Worm (Caenorhabditis elegans) whole organism, L4 larva: ENCODE data around the gene srx-98.

Source experiments
- D1046.2 ChIP-seq: fragments of 200-800 bp; sonication (Bioruptor generic); IDR thresholded peaks from 2 replicates; pipeline ENCODE4 v1.3.6; 2022; ENCODE audit warnings: missing genetic modification characterization, missing compliant biosample characterization
- F37D6.2 ChIP-seq: sonication (generic microtip); optimal IDR thresholded peaks from 2 replicates; lab custom pipeline; 2016; ENCODE audit warnings: mild to moderate bottlenecking, missing genetic modification characterization, missing compliant biosample characterization
- T20F7.1 ChIP-seq: fragments of 200-800 bp; sonication (Bioruptor generic); optimal IDR thresholded peaks from 2 replicates; lab custom pipeline; 2018; ENCODE audit warnings: mild to moderate bottlenecking, missing genetic modification characterization, missing compliant biosample characterization
- Y48G9A.11 ChIP-seq: fragments of 200-800 bp; sonication (Bioruptor generic); IDR thresholded peaks from 2 replicates; pipeline ENCODE4 v1.3.6; 2022; ENCODE audit warnings: missing genetic modification reagents, missing genetic modification characterization, missing compliant biosample characterization
- aly-2 ChIP-seq: sonication (generic microtip); optimal IDR thresholded peaks from 2 replicates; lab custom pipeline; 2018; ENCODE audit warnings: missing biosample characterization, missing genetic modification characterization
- ceh-82 ChIP-seq: sonication (generic microtip); optimal IDR thresholded peaks from 2 replicates; lab custom pipeline; 2017; ENCODE audit warnings: missing biosample characterization, missing genetic modification characterization
- daf-12 ChIP-seq: fragments of 150-350 bp; optimal IDR thresholded peaks from 2 replicates; lab custom pipeline; 2014; ENCODE audit warnings: missing biosample characterization, missing genetic modification reagents, missing genetic modification characterization
- daf-8 ChIP-seq: fragments of 200-800 bp; sonication (Bioruptor generic); IDR thresholded peaks from 2 replicates; pipeline ENCODE4 v1.3.6; 2022; ENCODE audit warnings: missing genetic modification characterization, missing compliant biosample characterization
- dmd-9 ChIP-seq: fragments of 200-800 bp; sonication (Bioruptor generic); IDR thresholded peaks from 2 replicates; pipeline ENCODE4 v1.3.6; 2022; ENCODE audit warnings: missing genetic modification reagents, missing genetic modification characterization, missing compliant biosample characterization
- dpl-1 ChIP-seq: fragments of 150-350 bp; optimal IDR thresholded peaks from 2 replicates; lab custom pipeline; 2014; ENCODE audit warnings: missing biosample characterization, missing genetic modification reagents, missing genetic modification characterization
- egl-27 ChIP-seq: sonication (generic microtip); optimal IDR thresholded peaks from 3 replicates; lab custom pipeline; 2017; ENCODE audit warnings: missing biosample characterization, missing genetic modification reagents, missing genetic modification characterization
- fkh-10 ChIP-seq: fragments of 150-350 bp; optimal IDR thresholded peaks from 2 replicates; lab custom pipeline; 2014; ENCODE audit warnings: missing biosample characterization, missing genetic modification reagents, missing genetic modification characterization
- hlh-30 ChIP-seq: sonication (generic microtip); optimal IDR thresholded peaks from 2 replicates; lab custom pipeline; 2017; ENCODE audit warnings: antibody characterized with exemption, mild to moderate bottlenecking, missing genetic modification characterization, missing compliant biosample characterization; ENCODE audit not compliant: insufficient read depth
- hmg-1.1 ChIP-seq: fragments of 200-800 bp; sonication (Bioruptor generic); IDR thresholded peaks from 2 replicates; pipeline ENCODE4 v1.3.6; 2022; ENCODE audit warnings: missing genetic modification reagents, missing genetic modification characterization, missing compliant biosample characterization
- jun-1 ChIP-seq: fragments of 150-350 bp; optimal IDR thresholded peaks from 2 replicates; lab custom pipeline; 2014; ENCODE audit warnings: missing biosample characterization, missing genetic modification reagents, missing genetic modification characterization
- lim-7 ChIP-seq: fragments of 200-800 bp; sonication (Bioruptor generic); IDR thresholded peaks from 2 replicates; pipeline ENCODE4 v1.3.6; 2022; ENCODE audit warnings: missing genetic modification characterization, missing compliant biosample characterization
- lir-3 ChIP-seq: sonication (generic microtip); optimal IDR thresholded peaks from 2 replicates; lab custom pipeline; 2016; ENCODE audit warnings: mild to moderate bottlenecking, missing genetic modification characterization, missing compliant biosample characterization
- lsy-2 ChIP-seq, 2 experiments: fragments of 150-350 bp in 1 of 2; sonication (generic microtip) in 1 of 2; optimal IDR thresholded peaks; 2 replicates each; lab custom pipeline; 2014 to 2017; ENCODE audit warnings: missing biosample characterization in 2 of 2, missing genetic modification characterization in 2 of 2
- mdl-1 ChIP-seq, 2 experiments: fragments of 150-350 bp in 1 of 2; sonication (generic microtip) in 1 of 2; optimal IDR thresholded peaks; 2 replicates each; lab custom pipeline; 2014 to 2017; ENCODE audit warnings: missing biosample characterization in 2 of 2, missing genetic modification characterization in 2 of 2
- mdt-29 ChIP-seq: fragments of 200-800 bp; sonication (Bioruptor generic); IDR thresholded peaks from 2 replicates; pipeline ENCODE4 v1.3.6; 2022; ENCODE audit warnings: missing genetic modification reagents, missing genetic modification characterization, missing compliant biosample characterization
- nhr-10 ChIP-seq: fragments of 150-350 bp; optimal IDR thresholded peaks from 2 replicates; lab custom pipeline; 2014; ENCODE audit warnings: missing biosample characterization, missing genetic modification characterization
- nhr-102 ChIP-seq: sonication (generic microtip); optimal IDR thresholded peaks from 2 replicates; lab custom pipeline; 2016; ENCODE audit warnings: mild to moderate bottlenecking, missing genetic modification characterization, moderate library complexity, missing compliant biosample characterization
- nhr-11 ChIP-seq: fragments of 150-350 bp; optimal IDR thresholded peaks from 2 replicates; lab custom pipeline; 2014; ENCODE audit warnings: missing biosample characterization, missing genetic modification characterization
- nhr-237 ChIP-seq: sonication (generic microtip); optimal IDR thresholded peaks from 2 replicates; lab custom pipeline; 2017; ENCODE audit warnings: missing biosample characterization, missing genetic modification characterization
- nhr-25 ChIP-seq: sonication (generic microtip); optimal IDR thresholded peaks from 2 replicates; lab custom pipeline; 2017; ENCODE audit warnings: missing genetic modification characterization, mild to moderate bottlenecking, missing compliant biosample characterization, antibody characterized with exemption, moderate library complexity, borderline replicate concordance; ENCODE audit not compliant: insufficient read depth
- nhr-42 ChIP-seq: fragments of 200-800 bp; sonication (Bioruptor generic); IDR thresholded peaks from 2 replicates; pipeline ENCODE4 v1.3.6; 2022; ENCODE audit warnings: missing genetic modification characterization, missing compliant biosample characterization
- pha-4 ChIP-seq, 2 experiments: fragments of 150-350 bp in 1 of 2; fragments of 200-800 bp in 1 of 2; sonication (Bioruptor generic) in 1 of 2; IDR thresholded peaks in 1 of 2; optimal IDR thresholded peaks in 1 of 2; 2 replicates each; pipeline versions ENCODE4 v1.3.6 to Lab custom; 2014 to 2022; ENCODE audit warnings: missing genetic modification characterization in 2 of 2, missing genetic modification reagents in 2 of 2, missing biosample characterization in 1 of 2, missing compliant biosample characterization in 1 of 2
- sdz-12 ChIP-seq: fragments of 200-800 bp; sonication (Bioruptor generic); optimal IDR thresholded peaks from 2 replicates; lab custom pipeline; 2018; ENCODE audit warnings: mild to moderate bottlenecking, missing genetic modification characterization, missing compliant biosample characterization
- skn-1 ChIP-seq: fragments of 150-350 bp; optimal IDR thresholded peaks from 2 replicates; lab custom pipeline; 2014; ENCODE audit warnings: missing biosample characterization, missing genetic modification characterization
- spr-3 ChIP-seq: fragments of 200-800 bp; sonication (Bioruptor generic); optimal IDR thresholded peaks from 2 replicates; lab custom pipeline; 2018; ENCODE audit warnings: mild to moderate bottlenecking, missing genetic modification characterization, missing compliant biosample characterization
- tag-97 ChIP-seq: fragments of 200-800 bp; sonication (Bioruptor generic); IDR thresholded peaks from 2 replicates; pipeline ENCODE4 v1.3.6; 2022; ENCODE audit warnings: missing genetic modification characterization, missing compliant biosample characterization
- unc-62 ChIP-seq, 3 experiments: fragments of 150-350 bp in 1 of 3; sonication (generic microtip); optimal IDR thresholded peaks in 2 of 3; peaks in 1 of 3; 1 replicate in 1 of 3; 2 replicates in 2 of 3; lab custom pipeline; 2014 to 2017; ENCODE audit warnings: missing biosample characterization in 3 of 3, missing genetic modification characterization in 3 of 3, missing genetic modification reagents in 3 of 3, missing genotype in 1 of 3
- vab-7 ChIP-seq: fragments of 200-800 bp; sonication (Bioruptor generic); IDR thresholded peaks from 2 replicates; pipeline ENCODE4 v1.3.6; 2022; ENCODE audit warnings: missing genetic modification reagents, missing genetic modification characterization, missing compliant biosample characterization
- zfp-3 ChIP-seq: fragments of 200-800 bp; sonication (Bioruptor generic); conservative IDR thresholded peaks from 2 replicates; pipeline ENCODE4 v1.3.6; 2022; ENCODE audit warnings: missing genetic modification reagents, missing genetic modification characterization, missing compliant biosample characterization
- zip-2 ChIP-seq: fragments of 150-350 bp; optimal IDR thresholded peaks from 2 replicates; lab custom pipeline; 2014; ENCODE audit warnings: missing biosample characterization, missing genetic modification characterization
- ztf-7 ChIP-seq: fragments of 150-350 bp; optimal IDR thresholded peaks from 2 replicates; lab custom pipeline; 2014; ENCODE audit warnings: missing biosample characterization, missing genetic modification characterization

The srx-98 gene

DNA sequence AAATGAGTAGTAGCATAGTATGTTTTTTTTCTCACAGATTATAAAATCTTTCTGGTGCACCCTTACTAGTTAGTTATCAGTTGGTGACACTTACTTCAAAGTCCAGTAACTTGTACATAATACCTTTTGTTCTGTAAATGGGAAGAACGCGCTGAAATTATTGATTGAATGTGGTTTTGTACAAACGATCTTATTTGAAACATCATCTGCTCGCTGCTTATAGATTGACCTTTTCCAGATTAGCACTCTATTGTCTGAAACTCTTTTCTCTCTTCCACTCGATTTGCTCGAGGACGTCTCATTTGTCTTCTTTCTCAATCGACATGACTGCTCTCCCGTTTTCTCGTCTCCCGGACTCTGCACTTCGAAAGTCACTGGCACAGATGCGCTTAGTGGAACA lies 23.7 kb downstream of the srx-98 start, which contains the start of gene fbxb-33:
Gene fbxb-33, plus strand, starts transcription at position 301 of the 400 bp plus-strand sequence.
- TF ChIP-seq zfp-3 (no peak), skn-1 (tag; lab: Kevin White, UChicago) (no peak), Y48G9A.11 (no peak), egl-27 (no peak), zip-2 (tag; lab: Kevin White, UChicago) (no peak), dmd-9 (GFP tag; lab: Robert Waterston, UW) (no peak), mdl-1 (tag; optimal IDR thresholded peaks at IDR 0.05; lab: Kevin White, UChicago) (no peak), spr-3 (no peak), dpl-1 (no peak), pha-4 (GFP tag; IDR thresholded peaks at IDR 0.05; lab: Robert Waterston, UW) (no peak), pha-4 (tag; optimal IDR thresholded peaks at IDR 0.05; lab: Kevin White, UChicago) (no peak), fkh-10 (GFP tag; lab: Kevin White, UChicago) (no peak), lim-7 (GFP tag; lab: Robert Waterston, UW) (no peak)

DNA sequence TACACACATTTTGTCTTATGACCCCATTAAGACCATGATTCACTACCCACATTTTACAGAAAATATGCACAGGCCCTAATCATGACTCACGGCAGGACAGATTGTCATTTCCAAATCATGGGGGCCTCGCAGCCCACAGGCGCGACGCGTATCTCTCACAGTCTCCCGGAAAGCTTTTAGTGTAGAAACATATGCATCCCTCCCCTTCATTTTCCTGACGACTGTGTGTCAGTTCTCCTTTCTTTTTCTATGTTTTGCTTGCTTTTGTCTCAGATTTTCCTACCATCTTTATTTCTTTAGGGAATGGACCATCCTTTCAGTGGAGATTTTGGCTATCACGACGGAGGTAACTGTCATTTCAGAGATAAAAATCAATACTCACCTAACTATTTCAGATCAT lies 29.7 kb downstream of the srx-98 start, which contains the start of gene M151.1:
Gene M151.1, plus strand, starts transcription at position 301 of the 400 bp plus-strand sequence.
- no peak for TF ChIP-seq hlh-30 (tag; lab: Kevin White, UChicago)
- no peak for TF ChIP-seq T20F7.1 (GFP tag; lab: Kevin White, UChicago)

DNA sequence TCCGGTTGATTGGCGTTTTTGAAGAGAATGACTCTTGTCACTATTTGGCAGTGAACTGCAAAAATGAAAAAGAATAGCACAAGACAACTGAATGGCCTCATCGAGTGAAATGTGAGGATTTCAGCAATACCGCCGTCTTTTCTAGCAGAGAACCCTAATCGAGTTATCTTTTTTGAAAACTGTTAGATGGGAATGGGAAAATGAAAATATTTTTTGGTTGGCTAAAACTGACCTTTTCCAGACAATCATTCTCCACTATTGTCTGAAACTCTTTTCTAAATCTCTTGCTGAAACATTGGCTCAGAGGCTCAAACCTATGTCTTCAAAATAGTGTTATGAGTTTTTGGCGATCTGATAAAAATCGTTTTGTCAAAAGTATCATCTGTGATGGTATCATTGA lies 30.7 kb downstream of the srx-98 start, which contains the start of gene M151.10:
Gene M151.10, minus strand, starts transcription at position 101 of the 400 bp plus-strand sequence.
- TF ChIP-seq ceh-82 (no peak), nhr-42 (GFP tag; lab: Robert Waterston, UW) (no peak), lir-3 (no peak), mdt-29 (GFP tag; lab: Robert Waterston, UW) (no peak), ztf-7 (tag; lab: Kevin White, UChicago) (no peak), aly-2 (no peak), daf-12 (no peak), sdz-12 (no peak), D1046.2 (no peak), daf-8 (no peak), vab-7 (GFP tag; lab: Robert Waterston, UW) (no peak), nhr-10 (tag; lab: Kevin White, UChicago) (no peak), dpl-1 (no peak), jun-1 (no peak)

DNA sequence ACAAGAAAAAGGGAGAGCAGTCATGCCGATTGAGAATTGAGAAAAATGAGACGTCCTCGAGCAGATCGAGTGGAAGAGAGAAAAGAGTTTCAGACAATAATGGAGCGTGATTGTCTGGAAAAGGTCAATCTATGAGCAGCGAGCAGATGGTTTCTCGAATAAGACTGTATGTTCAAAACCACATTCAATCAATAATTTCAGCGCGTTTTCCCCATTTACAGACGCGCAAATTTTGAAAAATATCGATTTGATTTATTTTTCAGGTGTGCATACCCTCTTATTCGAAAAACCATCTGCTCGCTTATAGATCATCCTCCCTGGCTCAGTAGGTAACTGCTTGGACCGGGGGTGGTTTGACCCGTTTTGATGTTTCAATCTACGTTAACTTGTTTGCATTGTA lies 31.6 kb downstream of the srx-98 start, which contains the start of gene fbxb-31:
Gene fbxb-31, minus strand, starts transcription at position 101 of the 400 bp plus-strand sequence.
- no peak for TF ChIP-seq nhr-25
- no peak for TF ChIP-seq nhr-102
- TF ChIP-seq nhr-237 (tag; lab: Kevin White, UChicago): no peak
- TF ChIP-seq unc-62 (GFP tag; optimal IDR thresholded peaks at IDR 0.05 in 1 of 2; lab: Kevin White, UChicago): no peak
- no peak for TF ChIP-seq unc-62 (tag; optimal IDR thresholded peaks at IDR 0.05; lab: Kevin White, UChicago)
- no peak for TF ChIP-seq dmd-9 (GFP tag; lab: Robert Waterston, UW)
- TF ChIP-seq ztf-7 (tag; lab: Kevin White, UChicago): no peak
- TF ChIP-seq lsy-2 (tag; optimal IDR thresholded peaks at IDR 0.05; lab: Kevin White, UChicago): no peak
- no peak for TF ChIP-seq F37D6.2 (tag; lab: Kevin White, UChicago)
- no peak for TF ChIP-seq zip-2 (tag; lab: Kevin White, UChicago)
- no peak for TF ChIP-seq tag-97
- TF ChIP-seq hmg-1.1 (GFP tag; lab: Robert Waterston, UW): no peak
- no peak for TF ChIP-seq egl-27
- TF ChIP-seq nhr-11 (tag; lab: Kevin White, UChicago): no peak
